Worm (Caenorhabditis elegans): ENCODE data around the gene dbn-1.

dbn-1 gene

DNA sequence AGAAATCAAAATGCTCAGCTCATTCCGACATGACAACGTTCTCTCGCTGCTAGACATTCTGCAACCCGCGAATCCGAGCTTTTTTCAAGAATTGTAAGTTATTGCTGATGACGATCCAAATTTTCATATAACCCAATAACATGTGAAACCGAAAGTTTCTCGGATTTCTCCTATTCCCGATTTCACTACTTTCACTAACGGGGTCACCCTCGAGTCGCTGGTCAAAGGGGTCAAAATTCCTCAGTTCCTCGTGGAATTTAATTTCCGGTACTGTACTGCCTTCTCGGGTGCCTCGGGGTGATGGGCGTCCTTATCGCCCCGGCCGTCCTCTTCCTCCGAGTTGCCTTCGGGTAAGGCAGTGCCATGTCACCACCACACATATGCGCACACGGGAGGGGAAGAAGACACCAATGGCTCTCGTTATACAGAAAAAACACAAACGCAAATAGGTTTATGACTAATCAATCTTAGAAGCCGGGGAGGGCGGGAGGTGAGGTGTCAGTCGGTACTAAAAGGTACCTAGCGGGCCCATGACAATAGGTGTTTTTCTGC is 41.6 kb downstream of the dbn-1 start (continued):
- TF ChIP-seq dpl-1 (GFP tag; optimal IDR thresholded peaks at IDR 0.05) (no peak), bed-1 (GFP tag; IDR thresholded peaks at IDR 0.05) (no peak), D2030.7 (GFP tag; IDR thresholded peaks at IDR 0.05) (0 out of 2 replicates have a peak, but pooled peaks have one; percentile 19)

DNA sequence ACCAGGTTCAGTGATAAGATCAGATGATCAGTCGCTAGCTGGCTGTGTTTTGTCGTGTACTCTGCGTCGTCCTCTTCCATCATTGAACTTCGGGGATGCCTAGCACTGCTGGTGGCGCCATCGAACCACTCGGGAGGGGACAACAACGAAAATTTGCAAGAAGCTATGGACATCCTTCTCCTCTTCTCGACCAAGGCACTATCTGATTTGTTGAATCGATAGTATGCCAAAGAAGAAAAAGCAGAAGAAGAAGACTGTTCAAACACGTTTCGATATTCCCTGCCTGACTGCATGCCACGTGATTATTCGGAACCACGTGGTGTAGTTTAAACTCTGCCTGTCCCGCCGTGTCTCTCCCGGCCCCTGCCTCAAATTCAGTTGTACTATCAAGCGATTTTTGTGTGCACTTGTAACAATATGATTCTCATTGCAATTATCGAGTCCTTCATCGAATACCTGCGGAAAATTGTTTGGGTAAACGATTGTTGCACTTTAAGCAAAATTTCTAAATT is 42.6 kb downstream of the dbn-1 start:
- TF ChIP-seq ztf-6 (GFP tag; IDR thresholded peaks at IDR 0.05) (no peak), let-526 (GFP tag; IDR thresholded peaks at IDR 0.05) (0 out of 2 replicates have a peak, but pooled peaks have one; percentile 52), ztf-26 (tag; optimal IDR thresholded peaks at IDR 0.05) (peak; percentile 46), attf-5 (GFP tag; optimal IDR thresholded peaks at IDR 0.05) (peak; percentile 33), attf-6 (GFP tag; IDR thresholded peaks at IDR 0.05) (no peak), zfh-2 (GFP tag; conservative IDR thresholded peaks at IDR 0.05) (0 out of 2 replicates have a peak, but pooled peaks have one; percentile 15), repo-1 (tag; optimal IDR thresholded peaks at IDR 0.05) (no peak), somi-1 (GFP tag; optimal IDR thresholded peaks at IDR 0.05) (peak; percentile 1), B0261.1 (tag; optimal IDR thresholded peaks at IDR 0.05) (no peak), F52B5.7 (tag; optimal IDR thresholded peaks at IDR 0.05) (peak; percentile 8), C06A6.2 (GFP tag; conservative IDR thresholded peaks at IDR 0.05) (0 out of 2 replicates have a peak, but pooled peaks have one; percentile 27), tbp1 (GFP tag; optimal IDR thresholded peaks at IDR 0.05) (no peak), dox-1 (GFP tag; IDR thresholded peaks at IDR 0.05) (peak; percentile 24), xnd-1 (tag; optimal IDR thresholded peaks at IDR 0.05) (no peak), mes-4 (tag; optimal IDR thresholded peaks at IDR 0.05) (no peak), atf-7 (tag; optimal IDR thresholded peaks at IDR 0.05) (no peak), die-1 (tag; optimal IDR thresholded peaks at IDR 0.05) (peak; percentile 31), cebp-1 (GFP tag; IDR thresholded peaks at IDR 0.05) (no peak), cebp-1 (tag; optimal IDR thresholded peaks at IDR 0.05) (peak; percentile 44), ets-4 (GFP tag; optimal IDR thresholded peaks at IDR 0.05) (no peak)

DNA sequence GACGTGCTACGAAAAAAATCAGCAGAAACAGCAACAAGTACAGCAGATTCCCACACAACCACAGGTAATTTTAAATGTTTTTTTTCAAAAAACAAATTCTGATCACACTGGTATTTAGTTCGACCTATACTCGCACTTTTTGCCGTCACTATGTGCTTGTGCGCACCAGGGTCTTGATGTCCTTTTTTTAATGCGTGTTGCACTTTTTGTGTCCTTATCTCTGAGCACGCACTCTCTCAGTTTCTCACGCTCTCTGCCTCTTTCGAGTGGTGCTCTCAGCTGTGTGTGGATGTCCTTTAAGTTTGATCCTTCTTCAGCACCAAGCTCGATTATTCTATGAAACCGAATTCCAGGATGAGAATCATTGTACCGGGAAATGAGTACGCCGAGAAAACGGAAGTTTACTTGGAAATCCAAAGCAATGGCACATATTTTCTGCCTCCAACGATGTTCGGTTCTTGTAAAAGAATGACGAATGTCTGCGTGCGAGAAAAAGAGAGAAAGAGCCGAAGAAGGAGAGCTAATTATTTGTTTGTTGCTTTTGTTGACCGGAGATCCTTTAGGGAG is 43.4 kb downstream of the dbn-1 start:
- TF ChIP-seq atf-7 (tag; optimal IDR thresholded peaks at IDR 0.05) (no peak), him-1 (tag; optimal IDR thresholded peaks at IDR 0.05) (no peak), ztf-6 (GFP tag; IDR thresholded peaks at IDR 0.05) (no peak), chd-7 (tag; optimal IDR thresholded peaks at IDR 0.05) (no peak), nfyb-1 (GFP tag; IDR thresholded peaks at IDR 0.05) (0 out of 2 replicates have a peak, but pooled peaks have one; percentile 30), nhr-80 (tag; optimal IDR thresholded peaks at IDR 0.05) (peak; percentile 42), rec-8 (tag; optimal IDR thresholded peaks at IDR 0.05) (no peak), F57A8.1 (GFP tag; optimal IDR thresholded peaks at IDR 0.05) (no peak), F23B12.7 (tag; optimal IDR thresholded peaks at IDR 0.05; ENCODE audit: insufficient read depth) (no peak), T26A5.8 (tag; optimal IDR thresholded peaks at IDR 0.05) (no peak), tlf-1 (GFP tag; optimal IDR thresholded peaks at IDR 0.05) (no peak), dpl-1 (GFP tag; optimal IDR thresholded peaks at IDR 0.05) (no peak), sea-2 (GFP tag; IDR thresholded peaks at IDR 0.05) (no peak), repo-1 (tag; optimal IDR thresholded peaks at IDR 0.05) (no peak), madf-3 (GFP tag; IDR thresholded peaks at IDR 0.05) (no peak), tbx-9 (tag; optimal IDR thresholded peaks at IDR 0.05; ENCODE audit: borderline replicate concordance) (no peak), snpc-3.4 (tag; optimal IDR thresholded peaks at IDR 0.05) (no peak), ZK185.1 (tag; optimal IDR thresholded peaks at IDR 0.05; ENCODE audit: poor library complexity, severe bottlenecking) (no peak), lin-35 (GFP tag; optimal IDR thresholded peaks at IDR 0.05) (no peak), tbp1 (GFP tag; optimal IDR thresholded peaks at IDR 0.05) (no peak), hmg-1.2 (GFP tag; IDR thresholded peaks at IDR 0.05) (no peak; the same call in 1 of the 2 replicates), nhr-90 (tag; optimal IDR thresholded peaks at IDR 0.05) (no peak), F57C9.4 (tag; optimal IDR thresholded peaks at IDR 0.05) (no peak), lag-1 (GFP tag; IDR thresholded peaks at IDR 0.05) (no peak), egl-44 (GFP tag; IDR thresholded peaks at IDR 0.05) (no peak), ets-4 (GFP tag; optimal IDR thresholded peaks at IDR 0.05) (no peak), lsl-1 (GFP tag; optimal IDR thresholded peaks at IDR 0.05) (no peak), D2030.7 (GFP tag; IDR thresholded peaks at IDR 0.05) (no peak)

Measured in whole organism, young adult.